Fruit fly (Drosophila melanogaster): ENCODE data around the gene CG42680.
A peak's percentile ranks its signal among the peaks of the same experiment; 100 is the strongest.

Gene CG42680

dm6 chr2L:14612998-14613955 lies 25.2 kb upstream of the CG42680 start (continued):
- TF ChIP-seq Nf-YA (GFP tag; IDR thresholded peaks at IDR 0.05) (0 out of 2 replicates have a peak, but pooled peaks have one; percentile 8), H2.0 (GFP tag; IDR thresholded peaks at IDR 0.05) (0 out of 2 replicates have a peak, but pooled peaks have one; percentile 4), CG7839 (tag; optimal IDR thresholded peaks at IDR 0.05) (peak; percentile 88), CG16815 (GFP tag; optimal IDR thresholded peaks at IDR 0.05) (peak; percentile 78), CG4360 (GFP tag; IDR thresholded peaks at IDR 0.05) (no peak), Oli (tag; optimal IDR thresholded peaks at IDR 0.05) (peak; percentile 90), CG12155 (GFP tag; optimal IDR thresholded peaks at IDR 0.05) (peak; percentile 82), MESR4 (GFP tag; optimal IDR thresholded peaks at IDR 0.05) (no peak), pnt (GFP tag; optimal IDR thresholded peaks at IDR 0.05) (peak; percentile 34), CG32772 (GFP tag; IDR thresholded peaks at IDR 0.05) (peak; percentile 67), crp (GFP tag; optimal IDR thresholded peaks at IDR 0.05) (peak in 1 of 2 experiments; percentile 45), Trl (optimal IDR thresholded peaks at IDR 0.05) (no peak), Trl (GFP tag; optimal IDR thresholded peaks at IDR 0.05) (peak; percentile 22), kah (GFP tag; optimal IDR thresholded peaks at IDR 0.05) (peak; percentile 67), Dfd (GFP tag; optimal IDR thresholded peaks at IDR 0.05) (no peak), B-H2 (GFP tag; optimal IDR thresholded peaks at IDR 0.05) (peak; percentile 37), en (GFP tag; optimal IDR thresholded peaks at IDR 0.05) (peak; percentile 21), bsh (GFP tag; optimal IDR thresholded peaks at IDR 0.05) (peak in 1 of 2 experiments; percentile 86), Med (GFP tag) (peak; percentile 84), Fer2 (tag; optimal IDR thresholded peaks at IDR 0.05) (peak; percentile 67), CG10366 (GFP tag; IDR thresholded peaks at IDR 0.05) (peak; percentile 65), so (GFP tag; IDR thresholded peaks at IDR 0.05) (peak; percentile 69; the same call in 1 of the 3 replicates), sna (GFP tag; IDR thresholded peaks at IDR 0.05; ENCODE audit: partially characterized antibody) (no peak), Dad (GFP tag; optimal IDR thresholded peaks at IDR 0.05) (no peak), CG14965 (GFP tag; optimal IDR thresholded peaks at IDR 0.05; ENCODE audit: borderline replicate concordance) (no peak), Drgx (GFP tag; IDR thresholded peaks at IDR 0.05) (no peak), CG9215 (GFP tag; IDR thresholded peaks at IDR 0.05) (peak; percentile 61; the same call in 1 of the 2 replicates), fd64A (GFP tag; optimal IDR thresholded peaks at IDR 0.05) (no peak), wor (GFP tag; IDR thresholded peaks at IDR 0.05) (0 out of 2 replicates have a peak, but pooled peaks have one; percentile 36), unc-4 (GFP tag; IDR thresholded peaks at IDR 0.05; ENCODE audit: partially characterized antibody) (no peak), aop (GFP tag; IDR thresholded peaks at IDR 0.05) (no peak), mirr (GFP tag; optimal IDR thresholded peaks at IDR 0.05) (peak; percentile 54), ssp (GFP tag; IDR thresholded peaks at IDR 0.05) (peak; percentile 60), CG2129 (GFP tag; IDR thresholded peaks at IDR 0.05; ENCODE audit: partially characterized antibody) (no peak), CG7372 (GFP tag; IDR thresholded peaks at IDR 0.05) (0 out of 2 replicates have a peak, but pooled peaks have one; percentile 26), CG10654 (GFP tag; optimal IDR thresholded peaks at IDR 0.05) (peak; percentile 77), CG16863 (GFP tag; optimal IDR thresholded peaks at IDR 0.05) (peak; percentile 48), CG3407 (GFP tag; optimal IDR thresholded peaks at IDR 0.05) (peak; percentile 42), CG11247 (GFP tag; IDR thresholded peaks at IDR 0.05) (0 out of 2 replicates have a peak, but pooled peaks have one; percentile 44), Gsc (GFP tag; IDR thresholded peaks at IDR 0.05) (no peak), NFAT (GFP tag; IDR thresholded peaks at IDR 0.05) (0 out of 2 replicates have a peak, but pooled peaks have one; percentile 4), CG18619 (GFP tag; optimal IDR thresholded peaks at IDR 0.05) (peak; percentile 80), tin (GFP tag; optimal IDR thresholded peaks at IDR 0.05) (peak; percentile 69), CG7556 (GFP tag; optimal IDR thresholded peaks at IDR 0.05) (peak; percentile 96), psq (GFP tag; optimal IDR thresholded peaks at IDR 0.05) (peak; percentile 35), Side (GFP tag; optimal IDR thresholded peaks at IDR 0.05) (no peak), trem (tag; optimal IDR thresholded peaks at IDR 0.05) (peak; percentile 80), CG7928 (GFP tag; optimal IDR thresholded peaks at IDR 0.05) (peak; percentile 42)
